Fruit fly (Drosophila melanogaster): ENCODE data around the gene xit.

Gene xit

DNA sequence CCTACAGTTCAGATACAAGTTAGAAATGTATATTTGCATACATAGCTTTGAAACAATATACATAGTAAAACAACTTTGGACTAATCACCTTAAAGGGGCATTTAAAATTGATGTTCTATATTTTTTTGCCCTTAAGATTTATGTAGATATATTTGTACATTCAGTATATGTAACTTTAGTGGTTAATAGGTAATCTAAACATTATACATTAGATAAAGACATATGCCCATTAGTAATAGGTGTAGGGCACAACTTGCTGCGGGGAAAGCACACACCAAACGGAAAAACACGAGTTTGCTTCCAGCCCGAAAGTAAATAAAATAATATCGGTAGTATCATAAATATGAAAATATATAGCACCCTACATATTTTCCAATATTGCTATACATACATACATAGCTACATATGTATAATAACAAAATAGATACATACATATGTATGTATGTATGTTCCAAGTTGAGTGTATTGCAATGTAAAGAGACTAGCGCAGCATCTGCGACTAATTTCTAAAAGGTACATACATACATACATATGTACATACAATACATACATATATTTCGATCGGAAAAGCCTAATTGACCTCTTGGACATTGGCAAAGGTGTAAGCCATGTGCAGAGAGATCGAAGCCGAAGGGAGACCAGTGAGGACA, 42.6 kb downstream of the xit start, which contains the start of gene CG43736 (continued):
- peak; percentile 79 for TF ChIP-seq peb (GFP tag; IDR thresholded peaks at IDR 0.05)
- peak; percentile 59; the same call in 1 of the 2 replicates for TF ChIP-seq sens-2 (GFP tag; IDR thresholded peaks at IDR 0.05)
- TF ChIP-seq bsh (GFP tag; optimal IDR thresholded peaks at IDR 0.05) = peak; percentile 92 to 96
- TF ChIP-seq H2.0 (GFP tag; IDR thresholded peaks at IDR 0.05) = peak; percentile 84
- peak; percentile 85 for TF ChIP-seq klu (GFP tag; IDR thresholded peaks at IDR 0.05)
- TF ChIP-seq CG5953 (GFP tag; IDR thresholded peaks at IDR 0.05) = peak; percentile 70
- peak; percentile 92 for TF ChIP-seq scrt (GFP tag; optimal IDR thresholded peaks at IDR 0.05)
- TF ChIP-seq sim (GFP tag; IDR thresholded peaks at IDR 0.05) = 0 out of 2 replicates have a peak, but pooled peaks have one; percentile 12
- peak; percentile 89 for TF ChIP-seq ewg (GFP tag; optimal IDR thresholded peaks at IDR 0.05)
- peak; percentile 70 for TF ChIP-seq dimm (GFP tag; IDR thresholded peaks at IDR 0.05)
- peak; percentile 88 for TF ChIP-seq crc (GFP tag; optimal IDR thresholded peaks at IDR 0.05)
- TF ChIP-seq HmgZ (tag; optimal IDR thresholded peaks at IDR 0.05) = peak; percentile 95
- peak; percentile 91 for TF ChIP-seq Ptx1 (GFP tag; IDR thresholded peaks at IDR 0.05)
- TF ChIP-seq gsb (GFP tag; IDR thresholded peaks at IDR 0.05) = peak; percentile 76
- peak; percentile 78 for TF ChIP-seq Myb (GFP tag; optimal IDR thresholded peaks at IDR 0.05)
- peak; percentile 90 for TF ChIP-seq CG8281 (tag; optimal IDR thresholded peaks at IDR 0.05)
- TF ChIP-seq CG10565 (GFP tag; optimal IDR thresholded peaks at IDR 0.05) = peak; percentile 68
- TF ChIP-seq HLH4C (GFP tag; IDR thresholded peaks at IDR 0.05; ENCODE audit: partially characterized antibody) = no peak
- no peak for TF ChIP-seq psq (GFP tag; optimal IDR thresholded peaks at IDR 0.05)
- TF ChIP-seq ems (GFP tag; optimal IDR thresholded peaks at IDR 0.05) = peak; percentile 93
- TF ChIP-seq CG10979 (tag; optimal IDR thresholded peaks at IDR 0.05) = peak; percentile 97
- no peak for TF ChIP-seq Deaf1 (tag; optimal IDR thresholded peaks at IDR 0.05)
- no peak for TF ChIP-seq knrl (GFP tag; IDR thresholded peaks at IDR 0.05; ENCODE audit: partially characterized antibody)
- 0 out of 2 replicates have a peak, but pooled peaks have one; percentile 23 for TF ChIP-seq CkIIα-i1 (GFP tag; IDR thresholded peaks at IDR 0.05)
- TF ChIP-seq pros (GFP tag; optimal IDR thresholded peaks at IDR 0.05) = no peak
- TF ChIP-seq Mes4 (GFP tag; optimal IDR thresholded peaks at IDR 0.05) = peak; percentile 89
- TF ChIP-seq sob (GFP tag; IDR thresholded peaks at IDR 0.05) = peak; percentile 86
- TF ChIP-seq so (GFP tag; IDR thresholded peaks at IDR 0.05) = peak; percentile 84
- TF ChIP-seq NC2α (GFP tag; optimal IDR thresholded peaks at IDR 0.05) = peak; percentile 78
- TF ChIP-seq Camta (GFP tag; optimal IDR thresholded peaks at IDR 0.05) = peak; percentile 91
- TF ChIP-seq crp (GFP tag; optimal IDR thresholded peaks at IDR 0.05) = peak in 1 of 2 experiments; percentile 49
- peak; percentile 91 for TF ChIP-seq Xrp1 (GFP tag; IDR thresholded peaks at IDR 0.05)
- TF ChIP-seq pb (GFP tag; optimal IDR thresholded peaks at IDR 0.05) = peak; percentile 85
- peak; percentile 80 for TF ChIP-seq CG32772 (GFP tag; IDR thresholded peaks at IDR 0.05)
- peak; percentile 73 for TF ChIP-seq GATAe (GFP tag; conservative IDR thresholded peaks at IDR 0.05)
- TF ChIP-seq slou (GFP tag; optimal IDR thresholded peaks at IDR 0.05) = peak; percentile 87
- TF ChIP-seq Asciz (GFP tag; optimal IDR thresholded peaks at IDR 0.05) = peak; percentile 95
- peak; percentile 80 for TF ChIP-seq CG31224 (GFP tag; IDR thresholded peaks at IDR 0.05)
- TF ChIP-seq slp2 (GFP tag; optimal IDR thresholded peaks at IDR 0.05) = peak; percentile 92
- TF ChIP-seq wor (GFP tag; IDR thresholded peaks at IDR 0.05) = peak; percentile 88
- peak; percentile 62; the same call in 1 of the 2 replicates for TF ChIP-seq Rx (GFP tag; IDR thresholded peaks at IDR 0.05)
- no peak for TF ChIP-seq aop (GFP tag; IDR thresholded peaks at IDR 0.05)
- TF ChIP-seq Stat92E (GFP tag; optimal IDR thresholded peaks at IDR 0.05) = peak in 1 of 3 experiments; percentile 76
- TF ChIP-seq Jarid2 (GFP tag; optimal IDR thresholded peaks at IDR 0.05) = peak; percentile 83
- peak; percentile 88 for TF ChIP-seq Dad (GFP tag; optimal IDR thresholded peaks at IDR 0.05)
- peak; percentile 96 for TF ChIP-seq D19A (tag; optimal IDR thresholded peaks at IDR 0.05)
- peak; percentile 45; the same call in 1 of the 2 replicates for TF ChIP-seq Lim3 (GFP tag; IDR thresholded peaks at IDR 0.05)
- TF ChIP-seq CG10959 (GFP tag; IDR thresholded peaks at IDR 0.05) = peak; percentile 50; the same call in 1 of the 2 replicates
- peak; percentile 97 for TF ChIP-seq CG13296 (GFP tag; optimal IDR thresholded peaks at IDR 0.05)
- peak; percentile 56 for TF ChIP-seq CG15073 (GFP tag; optimal IDR thresholded peaks at IDR 0.05)
